Worm (Caenorhabditis elegans): Measurements from ENCODE around the gene DH11.5.

DNA sequence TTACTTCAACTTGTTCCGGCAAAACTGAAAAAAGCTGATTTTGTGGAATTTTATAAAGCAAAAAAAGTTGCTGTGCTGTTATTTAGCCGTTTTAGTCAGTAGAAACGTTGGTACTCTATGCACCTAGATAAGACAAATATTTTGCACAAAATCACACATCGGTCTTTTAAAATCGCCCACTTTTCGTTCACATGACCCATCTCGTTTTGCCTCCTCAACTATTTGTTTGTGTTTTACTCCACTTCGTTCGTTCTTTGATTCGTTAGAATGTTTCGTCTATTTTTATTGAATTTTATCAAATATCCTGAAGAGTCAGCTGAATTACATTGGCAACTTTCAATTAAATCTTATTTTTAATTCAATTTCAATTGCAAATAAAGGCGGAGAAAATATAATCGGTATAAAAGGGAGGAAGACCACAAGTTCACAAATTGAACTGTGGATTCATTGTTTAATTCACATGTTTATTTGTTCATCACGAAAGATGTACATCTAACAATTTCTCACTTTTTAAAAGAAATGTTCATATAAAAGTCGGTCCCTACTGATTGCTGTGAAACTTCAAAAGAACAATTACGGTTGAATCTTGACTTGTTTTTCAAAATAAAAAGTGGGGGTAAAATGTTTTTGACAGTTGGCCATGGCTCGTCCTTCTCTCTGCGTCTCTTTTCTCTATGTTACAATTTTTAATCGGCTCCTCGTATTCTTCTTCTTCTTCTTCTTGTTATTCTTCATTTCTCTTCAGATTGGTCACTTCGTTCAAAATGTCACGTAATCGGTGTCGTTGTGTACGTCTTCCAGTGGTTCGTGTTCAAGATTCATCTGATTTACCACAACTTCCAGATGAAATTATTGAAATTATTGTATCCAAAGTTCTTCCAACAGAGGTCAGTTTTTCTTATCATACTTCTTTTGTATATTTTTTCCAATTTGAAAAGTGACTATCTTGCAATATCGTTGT lies 35.9 kb downstream of the DH11.5 start, which contains the start of gene DH11.2:
- TF ChIP-seq nhr-77 (tag; optimal IDR thresholded peaks at IDR 0.05) (no peak), mdl-1 (tag; optimal IDR thresholded peaks at IDR 0.05) (no peak), elt-3 (tag; optimal IDR thresholded peaks at IDR 0.05) (no peak), nhr-237 (tag; optimal IDR thresholded peaks at IDR 0.05) (no peak), lin-39 (tag; optimal IDR thresholded peaks at IDR 0.05) (no peak), ama-1 (optimal IDR thresholded peaks at IDR 0.05) (peak; percentile 82), nhr-11 (tag; optimal IDR thresholded peaks at IDR 0.05) (no peak), elt-1 (tag; optimal IDR thresholded peaks at IDR 0.05) (no peak), lsy-2 (tag; optimal IDR thresholded peaks at IDR 0.05) (peak in 1 of 2 experiments; percentile 6), egl-27 (tag; optimal IDR thresholded peaks at IDR 0.05) (no peak), ztf-4 (tag; optimal IDR thresholded peaks at IDR 0.05) (no peak), nhr-12 (tag; optimal IDR thresholded peaks at IDR 0.05) (no peak), R02D3.7 (tag; optimal IDR thresholded peaks at IDR 0.05) (no peak)

Measured in whole organism, L2 larva.